Worm (Caenorhabditis elegans) whole organism, young adult: ENCODE data around the gene gtf-2E1.

ENCODE experiments used
- B0019.2 ChIP-seq: fragments of 200-800 bp; sonication (Bioruptor generic); conservative IDR thresholded peaks from 2 replicates; pipeline ENCODE4 v1.3.6; 2022; ENCODE audit warnings: missing genetic modification reagents, missing genetic modification characterization, missing compliant biosample characterization
- B0336.3 ChIP-seq: fragments of 200-800 bp; sonication (Bioruptor generic); IDR thresholded peaks from 2 replicates; pipeline ENCODE4 v1.3.6; 2022; ENCODE audit warnings: missing genetic modification characterization, missing compliant biosample characterization
- C06A6.2 ChIP-seq: fragments of 200-800 bp; sonication (Bioruptor generic); conservative IDR thresholded peaks from 2 replicates; pipeline ENCODE4 v1.3.6; 2022; ENCODE audit warnings: missing genetic modification characterization, missing compliant biosample characterization
- D2030.7 ChIP-seq: fragments of 200-800 bp; sonication (Bioruptor generic); IDR thresholded peaks from 2 replicates; pipeline ENCODE4 v1.3.6; 2022; ENCODE audit warnings: missing genetic modification reagents, missing genetic modification characterization, missing compliant biosample characterization
- F22D6.2 ChIP-seq: sonication (generic microtip); optimal IDR thresholded peaks from 2 replicates; lab custom pipeline; 2016; ENCODE audit warnings: mild to moderate bottlenecking, missing genetic modification characterization, missing compliant biosample characterization
- F37B4.10 ChIP-seq: fragments of 200-800 bp; sonication (Bioruptor generic); IDR thresholded peaks from 2 replicates; pipeline ENCODE4 v1.3.6; 2022; ENCODE audit warnings: missing genetic modification characterization, missing compliant biosample characterization
- F49E8.2 ChIP-seq: sonication (generic microtip); optimal IDR thresholded peaks from 3 replicates; lab custom pipeline; 2017; ENCODE audit warnings: missing genetic modification characterization, mild to moderate bottlenecking, missing compliant biosample characterization, antibody characterized with exemption, moderate library complexity; ENCODE audit not compliant: insufficient read depth
- F55B11.4 ChIP-seq: sonication (generic microtip); optimal IDR thresholded peaks from 2 replicates; lab custom pipeline; 2016; ENCODE audit warnings: missing compliant biosample characterization, missing genetic modification characterization, borderline replicate concordance; ENCODE audit not compliant: insufficient read depth
- F57A8.1 ChIP-seq: fragments of 200-800 bp; sonication (Bioruptor generic); optimal IDR thresholded peaks from 2 replicates; lab custom pipeline; 2018; ENCODE audit warnings: mild to moderate bottlenecking, missing genetic modification characterization, moderate library complexity, missing compliant biosample characterization
- F57C9.4 ChIP-seq: sonication (generic microtip); optimal IDR thresholded peaks from 2 replicates; lab custom pipeline; 2017; ENCODE audit warnings: mild to moderate bottlenecking, missing genetic modification characterization, missing compliant biosample characterization
- T07F8.4 ChIP-seq: sonication (generic microtip); optimal IDR thresholded peaks from 2 replicates; lab custom pipeline; 2016; ENCODE audit warnings: mild to moderate bottlenecking, missing genetic modification characterization, moderate library complexity, missing compliant biosample characterization
- T26A5.8 ChIP-seq: sonication (generic microtip); optimal IDR thresholded peaks from 2 replicates; lab custom pipeline; 2016; ENCODE audit warnings: missing genetic modification characterization, missing compliant biosample characterization
- Y53F4B.3 ChIP-seq: fragments of 200-800 bp; sonication (Bioruptor generic); IDR thresholded peaks from 2 replicates; pipeline ENCODE4 v1.3.6; 2022; ENCODE audit warnings: missing genetic modification reagents, missing genetic modification characterization, missing compliant biosample characterization
- Y79H2A.3 ChIP-seq: fragments of 200-800 bp; sonication (Bioruptor generic); conservative IDR thresholded peaks from 2 replicates; pipeline ENCODE4 v1.3.6; 2022; ENCODE audit warnings: missing genetic modification reagents, missing genetic modification characterization, missing compliant biosample characterization
- Y95B8A.8 ChIP-seq: fragments of 200-800 bp; sonication (Bioruptor generic); IDR thresholded peaks from 2 replicates; pipeline ENCODE4 v1.3.6; 2022; ENCODE audit warnings: missing genetic modification reagents, missing genetic modification characterization, missing compliant biosample characterization
- akir-1 ChIP-seq: fragments of 200-800 bp; sonication (Bioruptor generic); optimal IDR thresholded peaks from 2 replicates; lab custom pipeline; 2018; ENCODE audit warnings: mild to moderate bottlenecking, missing genetic modification characterization, moderate library complexity, missing compliant biosample characterization
- ama-1 ChIP-seq, 3 experiments: fragments of 150-350 bp in 1 of 3; sonication (generic microtip) in 2 of 3; optimal IDR thresholded peaks; 2 replicates each; lab custom pipeline; 2014 to 2018; ENCODE audit warnings: missing biosample characterization in 2 of 3, missing genetic modification characterization in 2 of 3, missing genetic modification reagents in 2 of 3
- aptf-2 ChIP-seq: fragments of 200-800 bp; sonication (Bioruptor generic); conservative IDR thresholded peaks from 2 replicates; pipeline ENCODE4 v1.3.6; 2022; ENCODE audit warnings: missing genetic modification reagents, missing genetic modification characterization, missing compliant biosample characterization
- aptf-3 ChIP-seq: fragments of 200-800 bp; sonication (Bioruptor generic); IDR thresholded peaks from 2 replicates; pipeline ENCODE4 v1.3.6; 2022; ENCODE audit warnings: missing genetic modification characterization, missing compliant biosample characterization
- attf-5 ChIP-seq: fragments of 200-800 bp; sonication (Bioruptor generic); optimal IDR thresholded peaks from 2 replicates; lab custom pipeline; 2018; ENCODE audit warnings: mild to moderate bottlenecking, missing genetic modification characterization, missing compliant biosample characterization
- bed-1 ChIP-seq: fragments of 200-800 bp; sonication (Bioruptor generic); IDR thresholded peaks from 2 replicates; pipeline ENCODE4 v1.3.6; 2022; ENCODE audit warnings: missing genetic modification reagents, missing genetic modification characterization, missing compliant biosample characterization
- ccch-3 ChIP-seq: fragments of 200-800 bp; sonication (Bioruptor generic); optimal IDR thresholded peaks from 2 replicates; lab custom pipeline; 2018; ENCODE audit warnings: mild to moderate bottlenecking, missing genetic modification characterization, missing compliant biosample characterization
- cebp-2 ChIP-seq: fragments of 200-800 bp; sonication (Bioruptor generic); IDR thresholded peaks from 2 replicates; pipeline ENCODE4 v1.3.6; 2022; ENCODE audit warnings: missing genetic modification characterization, missing compliant biosample characterization
- ceh-40 ChIP-seq: fragments of 200-800 bp; sonication (Bioruptor generic); IDR thresholded peaks from 2 replicates; pipeline ENCODE4 v1.3.6; 2022; ENCODE audit warnings: missing genetic modification characterization, missing compliant biosample characterization
- ceh-58 ChIP-seq: fragments of 200-800 bp; sonication (Bioruptor generic); IDR thresholded peaks from 2 replicates; pipeline ENCODE4 v1.3.6; 2022; ENCODE audit warnings: missing genetic modification characterization, missing compliant biosample characterization
- ceh-79 ChIP-seq: sonication (generic microtip); optimal IDR thresholded peaks from 2 replicates; lab custom pipeline; 2017; ENCODE audit warnings: mild to moderate bottlenecking, missing genetic modification characterization, missing compliant biosample characterization
- egrh-3 ChIP-seq: fragments of 200-800 bp; sonication (Bioruptor generic); IDR thresholded peaks from 2 replicates; pipeline ENCODE4 v1.3.6; 2022; ENCODE audit warnings: missing genetic modification reagents, missing genetic modification characterization, missing compliant biosample characterization
- hlh-26 ChIP-seq: fragments of 200-800 bp; sonication (Bioruptor generic); conservative IDR thresholded peaks from 2 replicates; pipeline ENCODE4 v1.3.6; 2022; ENCODE audit warnings: missing genetic modification reagents, missing genetic modification characterization, missing compliant biosample characterization
- hrde-1 ChIP-seq: sonication (generic microtip); optimal IDR thresholded peaks from 2 replicates; lab custom pipeline; 2016; ENCODE audit warnings: missing genetic modification characterization, mild to moderate bottlenecking, missing compliant biosample characterization, moderate library complexity, missing genotype, missing genetic modification reagents, borderline replicate concordance
- hsf-1 ChIP-seq: fragments of 200-800 bp; sonication (Bioruptor generic); IDR thresholded peaks from 2 replicates; pipeline ENCODE4 v1.3.6; 2022; ENCODE audit warnings: missing genetic modification reagents, missing genetic modification characterization, missing compliant biosample characterization
- lag-1 ChIP-seq: fragments of 200-800 bp; sonication (Bioruptor generic); IDR thresholded peaks from 2 replicates; pipeline ENCODE4 v1.3.6; 2022; ENCODE audit warnings: missing genetic modification reagents, missing genetic modification characterization, missing compliant biosample characterization
- let-526 ChIP-seq: fragments of 200-800 bp; sonication (Bioruptor generic); IDR thresholded peaks from 2 replicates; pipeline ENCODE4 v1.3.6; 2022; ENCODE audit warnings: missing genetic modification reagents, missing genetic modification characterization, missing compliant biosample characterization
- lin-40 ChIP-seq: sonication (generic microtip); optimal IDR thresholded peaks from 2 replicates; lab custom pipeline; 2016; ENCODE audit warnings: missing genetic modification characterization, mild to moderate bottlenecking, missing compliant biosample characterization, missing genotype, missing genetic modification reagents
- lir-1 ChIP-seq: fragments of 200-800 bp; sonication (Bioruptor generic); conservative IDR thresholded peaks from 2 replicates; pipeline ENCODE4 v1.3.6; 2022; ENCODE audit warnings: missing genetic modification reagents, missing genetic modification characterization, missing compliant biosample characterization
- madf-3 ChIP-seq: fragments of 200-800 bp; sonication (Bioruptor generic); IDR thresholded peaks from 2 replicates; pipeline ENCODE4 v1.3.6; 2022; ENCODE audit warnings: missing genetic modification reagents, missing genetic modification characterization, missing compliant biosample characterization
- nfya-1 ChIP-seq: sonication (generic microtip); optimal IDR thresholded peaks from 2 replicates; lab custom pipeline; 2017; ENCODE audit warnings: antibody characterized with exemption, missing compliant biosample characterization, missing genetic modification characterization, borderline replicate concordance; ENCODE audit not compliant: insufficient read depth
- nhr-120 ChIP-seq: fragments of 200-800 bp; sonication (Bioruptor generic); IDR thresholded peaks from 2 replicates; pipeline ENCODE4 v1.3.6; 2022; ENCODE audit warnings: missing genetic modification characterization, missing compliant biosample characterization
- nhr-80 ChIP-seq: sonication (generic microtip); optimal IDR thresholded peaks from 2 replicates; lab custom pipeline; 2016; ENCODE audit warnings: missing genetic modification characterization, missing compliant biosample characterization
- nhr-90 ChIP-seq: sonication (generic microtip); optimal IDR thresholded peaks from 2 replicates; lab custom pipeline; 2016; ENCODE audit warnings: missing genotype, mild to moderate bottlenecking, missing genetic modification characterization, missing compliant biosample characterization
- rpc-1 ChIP-seq, 2 experiments: fragments of 150-350 bp in 1 of 2; sonication (generic microtip) in 1 of 2; optimal IDR thresholded peaks; 2 replicates each; lab custom pipeline; 2014 to 2018; ENCODE audit warnings: missing biosample characterization in 1 of 2, missing genetic modification characterization in 1 of 2, missing genetic modification reagents in 1 of 2, missing genotype in 1 of 2
- snpc-3.4 ChIP-seq: sonication (generic microtip); optimal IDR thresholded peaks from 2 replicates; lab custom pipeline; 2017; ENCODE audit warnings: missing genetic modification characterization, mild to moderate bottlenecking, missing compliant biosample characterization, antibody characterized with exemption, moderate library complexity, missing genotype, missing genetic modification reagents
- tlf-1 ChIP-seq: fragments of 200-800 bp; sonication (Bioruptor generic); optimal IDR thresholded peaks from 2 replicates; lab custom pipeline; 2018; ENCODE audit warnings: mild to moderate bottlenecking, missing genetic modification characterization, missing compliant biosample characterization
- unc-130 ChIP-seq: sonication (generic microtip); optimal IDR thresholded peaks from 2 replicates; lab custom pipeline; 2016; ENCODE audit warnings: missing genetic modification reagents, missing genetic modification characterization, missing compliant biosample characterization
- xnd-1 ChIP-seq: sonication (generic microtip); optimal IDR thresholded peaks from 2 replicates; lab custom pipeline; 2016; ENCODE audit warnings: missing genotype, missing genetic modification reagents, missing genetic modification characterization, missing compliant biosample characterization
- zfh-2 ChIP-seq: fragments of 200-800 bp; sonication (Bioruptor generic); conservative IDR thresholded peaks from 2 replicates; pipeline ENCODE4 v1.3.6; 2022; ENCODE audit warnings: missing genetic modification reagents, missing genetic modification characterization, missing compliant biosample characterization
- ztf-22 ChIP-seq: fragments of 200-800 bp; sonication (Bioruptor generic); optimal IDR thresholded peaks from 2 replicates; lab custom pipeline; 2018; ENCODE audit warnings: mild to moderate bottlenecking, missing genetic modification characterization, moderate library complexity, missing compliant biosample characterization
- ztf-3 ChIP-seq: fragments of 200-800 bp; sonication (Bioruptor generic); optimal IDR thresholded peaks from 2 replicates; lab custom pipeline; 2018; ENCODE audit warnings: mild to moderate bottlenecking, missing genetic modification characterization, missing compliant biosample characterization

Gene gtf-2E1

ce11 chrIV:17249691-17250181 is 5.4 kb upstream of the gtf-2E1 start, which contains the start of gene eelo-2 (continued):
- no peak for TF ChIP-seq hlh-26 (GFP tag; lab: Robert Waterston, UW)
- peak; percentile 98 for TF ChIP-seq tlf-1 (GFP tag; lab: Kevin White, UChicago)
- TF ChIP-seq F57A8.1, result no peak
- peak; percentile 86 for TF ChIP-seq F49E8.2 (tag; lab: Kevin White, UChicago)
- peak; percentile 41 for TF ChIP-seq F57C9.4
- TF ChIP-seq aptf-3, result no peak
- peak; percentile 96 for TF ChIP-seq zfh-2
- peak; percentile 62 for TF ChIP-seq egrh-3 (GFP tag; lab: Robert Waterston, UW)
- no peak for TF ChIP-seq F37B4.10 (GFP tag; lab: Robert Waterston, UW)
- peak; percentile 57 for TF ChIP-seq nhr-90 (tag; lab: Kevin White, UChicago)
- TF ChIP-seq cebp-2 (GFP tag; lab: Robert Waterston, UW), result 0 out of 2 replicates have a peak, but pooled peaks have one; percentile 51
- peak; percentile 78 for TF ChIP-seq akir-1 (GFP tag; lab: Kevin White, UChicago)
- no peak for TF ChIP-seq ama-1 (optimal IDR thresholded peaks at IDR 0.05; lab: Kevin White, UChicago)
- no peak for TF ChIP-seq ama-1 (GFP tag; optimal IDR thresholded peaks at IDR 0.05; lab: Kevin White, UChicago)
- peak; percentile 96 for TF ChIP-seq C06A6.2 (GFP tag; lab: Robert Waterston, UW)
- peak; percentile 97 for TF ChIP-seq D2030.7 (GFP tag; lab: Robert Waterston, UW)
- peak; percentile 98 for TF ChIP-seq madf-3
- TF ChIP-seq snpc-3.4 (tag; lab: Kevin White, UChicago), result peak; percentile 83
- TF ChIP-seq attf-5 (GFP tag; lab: Kevin White, UChicago), result peak; percentile 99
- peak; percentile 89 for TF ChIP-seq F22D6.2 (tag; lab: Kevin White, UChicago)
- no peak for TF ChIP-seq ceh-40 (GFP tag; lab: Robert Waterston, UW)
- peak; percentile 51 for TF ChIP-seq ccch-3 (GFP tag; lab: Kevin White, UChicago)
- no peak for TF ChIP-seq rpc-1 (optimal IDR thresholded peaks at IDR 0.05; lab: Kevin White, UChicago)
- no peak for TF ChIP-seq rpc-1 (tag; optimal IDR thresholded peaks at IDR 0.05; lab: Kevin White, UChicago)
- TF ChIP-seq hsf-1 (GFP tag; lab: Robert Waterston, UW), result peak; percentile 93
- TF ChIP-seq ceh-58 (GFP tag; lab: Robert Waterston, UW), result no peak
- TF ChIP-seq ceh-79 (tag; lab: Kevin White, UChicago), result no peak
- peak; percentile 74 for TF ChIP-seq ztf-3 (GFP tag; lab: Kevin White, UChicago)
- TF ChIP-seq B0019.2 (GFP tag; lab: Robert Waterston, UW), result peak; percentile 64
- TF ChIP-seq Y95B8A.8 (GFP tag; lab: Robert Waterston, UW), result peak; percentile 95
- peak; percentile 81 for TF ChIP-seq unc-130
- no peak for TF ChIP-seq F55B11.4 (tag; lab: Kevin White, UChicago)
- 0 out of 2 replicates have a peak, but pooled peaks have one; percentile 30 for TF ChIP-seq Y79H2A.3 (GFP tag; lab: Robert Waterston, UW)
- TF ChIP-seq nhr-120 (GFP tag; lab: Robert Waterston, UW), result 0 out of 2 replicates have a peak, but pooled peaks have one; percentile 63
- no peak for TF ChIP-seq T26A5.8 (tag; lab: Kevin White, UChicago)
- TF ChIP-seq T07F8.4, result peak; percentile 64
- TF ChIP-seq ztf-22 (GFP tag; lab: Kevin White, UChicago), result peak; percentile 85
- peak; percentile 81; the same call in 1 of the 2 replicates for TF ChIP-seq lag-1 (GFP tag; lab: Robert Waterston, UW)
- peak; percentile 98 for TF ChIP-seq lin-40
- peak; percentile 95 for TF ChIP-seq let-526 (GFP tag; lab: Robert Waterston, UW)
- TF ChIP-seq bed-1, result no peak
- TF ChIP-seq xnd-1, result peak; percentile 65
- TF ChIP-seq B0336.3 (GFP tag; lab: Robert Waterston, UW), result peak; percentile 99
- TF ChIP-seq Y53F4B.3 (GFP tag; lab: Robert Waterston, UW), result no peak
- TF ChIP-seq nhr-80, result peak; percentile 89
- TF ChIP-seq lir-1 (GFP tag; lab: Robert Waterston, UW), result peak; percentile 95
- TF ChIP-seq aptf-2, result no peak
- no peak for TF ChIP-seq nfya-1
- TF ChIP-seq hrde-1, result peak; percentile 66
